Fruit fly (Drosophila melanogaster) whole organism, embryonic: ENCODE results near the gene CG15888.

Source experiments
- BEAF-32 ChIP-seq: fragments of 200-800 bp; sonication (Bioruptor generic); optimal IDR thresholded peaks from 3 replicates; lab custom pipeline; 2017; ENCODE audit warnings: missing biosample characterization, missing genetic modification characterization, mild to moderate bottlenecking, moderate library complexity, missing genetic modification reagents
- CG10366 ChIP-seq: fragments of 200-800 bp; sonication (Bioruptor generic); IDR thresholded peaks from 2 replicates; pipeline ENCODE4 v1.3.6; 2022; ENCODE audit warnings: missing biosample characterization, missing genetic modification characterization
- CG10654 ChIP-seq: fragments of 200-800 bp; sonication (Bioruptor generic); optimal IDR thresholded peaks from 2 replicates; lab custom pipeline; 2016; ENCODE audit warnings: missing biosample characterization, missing genetic modification characterization
- CG12236 ChIP-seq: fragments of 200-800 bp; sonication (Bioruptor generic); optimal IDR thresholded peaks from 2 replicates; lab custom pipeline; 2016; ENCODE audit warnings: missing biosample characterization, missing genetic modification characterization
- CG13287 ChIP-seq: fragments of 200-800 bp; sonication (Bioruptor generic); IDR thresholded peaks from 2 replicates; pipeline ENCODE4 v1.3.6; 2022; ENCODE audit warnings: missing biosample characterization, missing genetic modification characterization; ENCODE audit not compliant: partially characterized antibody
- CG14441 ChIP-seq: fragments of 200-800 bp; sonication (Bioruptor generic); IDR thresholded peaks from 2 replicates; pipeline ENCODE4 v1.3.6; 2022; ENCODE audit warnings: missing biosample characterization, missing genetic modification characterization
- CG14710 ChIP-seq: fragments of 200-800 bp; sonication (Bioruptor generic); optimal IDR thresholded peaks from 3 replicates; lab custom pipeline; 2019; ENCODE audit warnings: missing biosample characterization, mild to moderate bottlenecking, missing genetic modification characterization, moderate library complexity
- CG15269 ChIP-seq: fragments of 200-800 bp; sonication (Bioruptor generic); optimal IDR thresholded peaks from 2 replicates; lab custom pipeline; 2018; ENCODE audit warnings: missing biosample characterization, mild to moderate bottlenecking, missing genetic modification characterization, moderate library complexity
- CG15514 ChIP-seq: fragments of 200-800 bp; sonication (Bioruptor generic); optimal IDR thresholded peaks from 3 replicates; lab custom pipeline; 2017; ENCODE audit warnings: missing biosample characterization, missing genetic modification characterization, mild to moderate bottlenecking, moderate library complexity, missing genetic modification reagents
- CG15601 ChIP-seq: fragments of 200-800 bp; sonication (Bioruptor generic); optimal IDR thresholded peaks from 3 replicates; lab custom pipeline; 2019; ENCODE audit warnings: missing biosample characterization, mild to moderate bottlenecking, missing genetic modification characterization, moderate library complexity
- CG2116 ChIP-seq: fragments of 200-800 bp; sonication (Bioruptor generic); optimal IDR thresholded peaks from 3 replicates; lab custom pipeline; 2018; ENCODE audit warnings: missing biosample characterization, mild to moderate bottlenecking, missing genetic modification characterization
- CG31441 ChIP-seq: fragments of 200-800 bp; sonication (Bioruptor generic); IDR thresholded peaks from 2 replicates; pipeline ENCODE4 v1.3.6; 2022; ENCODE audit warnings: missing biosample characterization, missing genetic modification characterization
- CG33213 ChIP-seq: fragments of 200-800 bp; sonication (Bioruptor generic); optimal IDR thresholded peaks from 3 replicates; lab custom pipeline; 2016; ENCODE audit warnings: missing biosample characterization, missing genetic modification characterization
- CG6791 ChIP-seq: fragments of 200-800 bp; sonication (Bioruptor generic); IDR thresholded peaks from 3 replicates; pipeline ENCODE4 v1.3.6; 2022; ENCODE audit warnings: missing biosample characterization, missing genetic modification characterization; ENCODE audit not compliant: partially characterized antibody
- CG7839 ChIP-seq: fragments of 200-800 bp; sonication (Bioruptor generic); optimal IDR thresholded peaks from 3 replicates; lab custom pipeline; 2018; ENCODE audit warnings: missing biosample characterization, mild to moderate bottlenecking, missing genetic modification characterization, moderate library complexity
- CG9932 ChIP-seq: fragments of 200-800 bp; sonication (Bioruptor generic); IDR thresholded peaks from 2 replicates; pipeline ENCODE4 v1.3.6; 2022; ENCODE audit warnings: missing biosample characterization, missing genetic modification characterization
- Dp ChIP-seq: fragments of 200-800 bp; sonication (Bioruptor generic); optimal IDR thresholded peaks from 2 replicates; lab custom pipeline; 2018; ENCODE audit warnings: missing biosample characterization, mild to moderate bottlenecking, missing genetic modification characterization, moderate library complexity
- ERR ChIP-seq: fragments of 200-800 bp; sonication (Bioruptor generic); optimal IDR thresholded peaks from 2 replicates; lab custom pipeline; 2016; ENCODE audit warnings: missing biosample characterization, missing genetic modification characterization
- Ets97D ChIP-seq: fragments of 200-800 bp; sonication (Bioruptor generic); optimal IDR thresholded peaks from 3 replicates; lab custom pipeline; 2016; ENCODE audit warnings: missing biosample characterization, missing genetic modification characterization
- HmgD ChIP-seq: fragments of 200-800 bp; sonication (Bioruptor generic); optimal IDR thresholded peaks from 3 replicates; lab custom pipeline; 2016; ENCODE audit warnings: missing biosample characterization, missing genetic modification characterization
- Hr78 ChIP-seq, 2 experiments: fragments of 200-800 bp in 1 of 2; fragments of >200 bp in 1 of 2; sonication (Bioruptor generic) in 1 of 2; optimal IDR thresholded peaks; 2 replicates each; lab custom pipeline; 2017 to 2019; ENCODE audit warnings: missing biosample characterization in 2 of 2, missing genetic modification characterization in 2 of 2, mild to moderate bottlenecking in 1 of 2, moderate library complexity in 1 of 2
- NC2α ChIP-seq: fragments of 200-800 bp; sonication (Bioruptor generic); optimal IDR thresholded peaks from 2 replicates; lab custom pipeline; 2016; ENCODE audit warnings: missing biosample characterization, missing genetic modification characterization
- Side ChIP-seq: fragments of 200-800 bp; sonication (Bioruptor generic); optimal IDR thresholded peaks from 2 replicates; lab custom pipeline; 2016; ENCODE audit warnings: missing biosample characterization, missing genetic modification characterization
- Sry-δ ChIP-seq: fragments of 200-800 bp; sonication (Bioruptor generic); optimal IDR thresholded peaks from 2 replicates; lab custom pipeline; 2016; ENCODE audit warnings: missing biosample characterization, missing genetic modification characterization
- Ssrp ChIP-seq: fragments of 200-800 bp; sonication (Bioruptor generic); optimal IDR thresholded peaks from 2 replicates; lab custom pipeline; 2018; ENCODE audit warnings: missing biosample characterization, mild to moderate bottlenecking, missing genetic modification characterization, moderate library complexity
- al ChIP-seq: fragments of 200-800 bp; sonication (Bioruptor generic); IDR thresholded peaks from 2 replicates; pipeline ENCODE4 v1.3.6; 2022; ENCODE audit warnings: missing biosample characterization, missing genetic modification characterization
- bcd ChIP-seq: fragments of 200-800 bp; sonication (Bioruptor generic); optimal IDR thresholded peaks from 2 replicates; lab custom pipeline; 2017; ENCODE audit warnings: missing biosample characterization, mild to moderate bottlenecking, missing genetic modification characterization
- bigmax ChIP-seq: fragments of 200-800 bp; sonication (Bioruptor generic); optimal IDR thresholded peaks from 2 replicates; lab custom pipeline; 2018; ENCODE audit warnings: missing biosample characterization, mild to moderate bottlenecking, missing genetic modification characterization
- chif ChIP-seq, 2 experiments: fragments of 200-800 bp; sonication (Bioruptor generic); optimal IDR thresholded peaks; 3 replicates each; lab custom pipeline; 2016; ENCODE audit warnings: missing biosample characterization in 2 of 2, missing genetic modification characterization in 2 of 2
- crc ChIP-seq: fragments of 200-800 bp; sonication (Bioruptor generic); optimal IDR thresholded peaks from 2 replicates; lab custom pipeline; 2016; ENCODE audit warnings: missing biosample characterization, missing genetic modification characterization
- dysf ChIP-seq: fragments of 200-800 bp; sonication (Bioruptor generic); IDR thresholded peaks from 3 replicates; pipeline ENCODE4 v1.3.6; 2022; ENCODE audit warnings: missing biosample characterization, missing genetic modification characterization
- gt ChIP-seq: fragments of 200-800 bp; sonication (Bioruptor generic); IDR thresholded peaks from 2 replicates; pipeline ENCODE4 v1.3.6; 2022; ENCODE audit warnings: missing biosample characterization, missing genetic modification characterization
- hbn ChIP-seq: fragments of 200-800 bp; sonication (Bioruptor generic); IDR thresholded peaks from 2 replicates; pipeline ENCODE4 v1.3.6; 2022; ENCODE audit warnings: missing biosample characterization, missing genetic modification characterization; ENCODE audit not compliant: partially characterized antibody
- hkb ChIP-seq, 2 experiments: fragments of 200-800 bp in 1 of 2; fragments of >200 bp in 1 of 2; sonication (Bioruptor generic) in 1 of 2; IDR thresholded peaks in 1 of 2; optimal IDR thresholded peaks in 1 of 2; 2 replicates each; pipeline versions ENCODE4 v1.3.6 to Lab custom; 2017 to 2022; ENCODE audit warnings: missing biosample characterization in 1 of 2, missing genetic modification characterization in 1 of 2
- jumu ChIP-seq: fragments of 200-800 bp; sonication (Bioruptor generic); optimal IDR thresholded peaks from 3 replicates; lab custom pipeline; 2016; ENCODE audit warnings: missing biosample characterization, missing genetic modification characterization
- luna ChIP-seq: fragments of 200-800 bp; sonication (Bioruptor generic); optimal IDR thresholded peaks from 2 replicates; lab custom pipeline; 2016; ENCODE audit warnings: missing biosample characterization, missing genetic modification characterization
- nmo ChIP-seq: fragments of 200-800 bp; sonication (Bioruptor generic); optimal IDR thresholded peaks from 2 replicates; lab custom pipeline; 2018; ENCODE audit warnings: missing biosample characterization, mild to moderate bottlenecking, missing genetic modification characterization, moderate library complexity
- pum ChIP-seq: fragments of 200-800 bp; sonication (Bioruptor generic); optimal IDR thresholded peaks from 2 replicates; lab custom pipeline; 2016; ENCODE audit warnings: missing biosample characterization, missing genetic modification characterization
- pzg ChIP-seq: fragments of 200-800 bp; sonication (Bioruptor generic); optimal IDR thresholded peaks from 3 replicates; lab custom pipeline; 2018; ENCODE audit warnings: missing biosample characterization, mild to moderate bottlenecking, missing genetic modification characterization, moderate library complexity
- ro ChIP-seq: fragments of 200-800 bp; sonication (Bioruptor generic); IDR thresholded peaks from 2 replicates; pipeline ENCODE4 v1.3.6; 2022; ENCODE audit warnings: missing biosample characterization, missing genetic modification characterization
- sd ChIP-seq: fragments of 200-800 bp; sonication (Bioruptor generic); optimal IDR thresholded peaks from 3 replicates; lab custom pipeline; 2018; ENCODE audit warnings: missing biosample characterization, mild to moderate bottlenecking, missing genetic modification characterization, moderate library complexity
- sens ChIP-seq: fragments of 200-800 bp; sonication (Bioruptor generic); peaks from one replicate; lab custom pipeline; 2016; ENCODE audit warnings: missing biosample characterization, missing genetic modification characterization
- trem ChIP-seq: fragments of 200-800 bp; optimal IDR thresholded peaks from 3 replicates; lab custom pipeline; 2019; ENCODE audit warnings: missing biosample characterization, mild to moderate bottlenecking, missing genetic modification characterization, moderate library complexity
- zen2 ChIP-seq: fragments of 200-800 bp; sonication (Bioruptor generic); IDR thresholded peaks from 3 replicates; pipeline ENCODE4 v1.3.6; 2022; ENCODE audit warnings: missing biosample characterization, missing genetic modification characterization; ENCODE audit not compliant: partially characterized antibody

The CG15888 gene

DNA sequence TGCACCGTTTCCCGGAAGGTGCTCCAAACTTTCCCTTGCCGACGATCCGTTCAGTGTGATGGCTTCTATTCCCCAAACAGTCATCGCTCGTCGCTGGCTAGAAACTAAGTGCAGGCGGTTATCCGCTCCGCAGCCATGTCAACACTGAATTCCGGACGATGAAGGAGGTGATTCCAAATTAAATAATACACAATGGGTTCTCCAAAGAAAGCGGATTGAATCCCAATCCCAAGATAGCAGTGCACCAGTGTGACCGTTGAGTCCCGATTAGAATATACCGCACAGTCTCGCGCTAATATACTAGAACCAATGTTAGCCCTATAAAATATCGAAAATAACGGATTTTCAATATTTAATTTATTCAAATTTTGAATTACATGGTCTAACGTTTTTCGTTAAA is 14.6 kb downstream of the CG15888 start, which contains the start of gene TBC1D5 (continued):
- TF ChIP-seq CG7839 (tag; lab: Kevin White, UChicago) (no peak), gt (GFP tag; lab: Robert Waterston, UW) (no peak), dysf (GFP tag; lab: Robert Waterston, UW) (no peak), CG6791 (GFP tag; lab: Robert Waterston, UW) (no peak), nmo (GFP tag; lab: Kevin White, UChicago) (peak; percentile 2), Dp (GFP tag; lab: Kevin White, UChicago) (peak; percentile 69), CG9932 (no peak), sd (tag; lab: Kevin White, UChicago) (no peak), al (no peak), zen2 (GFP tag; lab: Robert Waterston, UW) (no peak), bcd (GFP tag; lab: Kevin White, UChicago) (no peak), CG14441 (GFP tag; lab: Robert Waterston, UW) (no peak), Hr78 (GFP tag; optimal IDR thresholded peaks at IDR 0.05; lab: Kevin White, UChicago) (no peak), ERR (no peak), CG15514 (GFP tag; lab: Kevin White, UChicago) (peak; percentile 6), jumu (GFP tag; lab: Kevin White, UChicago) (no peak), CG33213 (GFP tag; lab: Kevin White, UChicago) (no peak), sens (peak; percentile 76), CG13287 (peak; percentile 18; the same call in 1 of the 2 replicates), crc (GFP tag; lab: Kevin White, UChicago) (no peak), pzg (GFP tag; lab: Kevin White, UChicago) (peak; percentile 70), CG10654 (GFP tag; lab: Kevin White, UChicago) (no peak), Ets97D (GFP tag; lab: Kevin White, UChicago) (peak; percentile 32), CG2116 (GFP tag; lab: Kevin White, UChicago) (peak; percentile 1), Side (no peak), trem (tag; lab: Kevin White, UChicago) (peak; percentile 4), CG31441 (GFP tag; lab: Robert Waterston, UW) (no peak), HmgD (GFP tag; lab: Kevin White, UChicago) (no peak), Sry-δ (GFP tag; lab: Kevin White, UChicago) (no peak), ro (GFP tag; lab: Robert Waterston, UW) (no peak), BEAF-32 (GFP tag; lab: Kevin White, UChicago) (peak; percentile 22), hbn (no peak), hkb (optimal IDR thresholded peaks at IDR 0.05; lab: Kevin White, UChicago) (no peak), hkb (GFP tag; IDR thresholded peaks at IDR 0.05; lab: Robert Waterston, UW) (no peak), Ssrp (tag; lab: Kevin White, UChicago) (no peak), bigmax (GFP tag; lab: Kevin White, UChicago) (no peak), CG14710 (tag; lab: Kevin White, UChicago) (peak; percentile 47), pum (no peak), CG10366 (GFP tag; lab: Robert Waterston, UW) (no peak), CG15269 (no peak), luna (no peak), CG12236 (GFP tag; lab: Kevin White, UChicago) (no peak), NC2α (no peak), chif (GFP tag; optimal IDR thresholded peaks at IDR 0.05; lab: Kevin White, UChicago) (no peak), CG15601 (tag; lab: Kevin White, UChicago) (no peak)
